Fruit fly (Drosophila melanogaster) whole organism, prepupa: ENCODE results near the gene CG42540.
A peak's percentile ranks its signal among the peaks of the same experiment; 100 is the strongest.

Experiments used
- Blimp-1 ChIP-seq: fragments of 200-800 bp; sonication (Bioruptor generic); optimal IDR thresholded peaks from 3 replicates; lab custom pipeline; 2017; ENCODE audit warnings: missing biosample characterization, missing genetic modification characterization, mild to moderate bottlenecking, moderate library complexity, missing genetic modification reagents
- CG3032 ChIP-seq: fragments of 200-800 bp; optimal IDR thresholded peaks from 2 replicates; lab custom pipeline; 2019; ENCODE audit warnings: missing biosample characterization, mild to moderate bottlenecking, missing genetic modification characterization, moderate library complexity
- CG6792 ChIP-seq: fragments of 200-800 bp; sonication (Bioruptor generic); optimal IDR thresholded peaks from 3 replicates; lab custom pipeline; 2016; ENCODE audit warnings: missing biosample characterization, missing genetic modification characterization
- CG6808 ChIP-seq: fragments of 200-800 bp; sonication (Bioruptor generic); optimal IDR thresholded peaks from 3 replicates; lab custom pipeline; 2017; ENCODE audit warnings: missing biosample characterization, missing genetic modification characterization, mild to moderate bottlenecking, moderate library complexity, missing genetic modification reagents
- Eip78C ChIP-seq: fragments of 200-800 bp; sonication (Bioruptor generic); peaks from one replicate; lab custom pipeline; 2016; ENCODE audit warnings: missing biosample characterization, missing genetic modification characterization
- Ets21C ChIP-seq: fragments of 200-800 bp; sonication (Bioruptor generic); optimal IDR thresholded peaks from 3 replicates; lab custom pipeline; 2016; ENCODE audit warnings: missing biosample characterization, missing genetic modification characterization
- acj6 ChIP-seq: fragments of 200-800 bp; sonication (Bioruptor generic); optimal IDR thresholded peaks from 3 replicates; lab custom pipeline; 2016; ENCODE audit warnings: missing biosample characterization, missing genetic modification characterization
- vri ChIP-seq: fragments of 200-800 bp; sonication (Bioruptor generic); optimal IDR thresholded peaks from 3 replicates; lab custom pipeline; 2016; ENCODE audit warnings: missing biosample characterization, mild to moderate bottlenecking, missing genetic modification characterization

DNA sequence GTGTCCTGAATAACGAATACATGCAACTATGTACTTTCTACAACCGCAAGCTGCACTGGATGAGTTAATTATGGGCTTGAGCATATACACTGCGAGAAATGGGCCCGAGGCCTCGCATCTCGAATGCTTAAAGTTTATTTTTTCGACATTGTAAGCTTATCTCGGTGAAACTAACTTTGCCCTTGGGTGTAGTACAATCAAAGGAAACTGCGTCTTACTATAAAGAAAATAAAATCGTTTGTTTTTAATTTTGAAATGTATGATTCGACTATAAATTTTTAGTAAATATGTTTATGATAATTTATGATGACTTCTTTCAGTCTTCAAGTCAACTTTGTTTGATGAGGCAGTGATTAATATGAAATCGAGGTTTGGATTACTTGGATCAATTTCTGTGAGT, 10.2 kb upstream of the CG42540 start:
- TF ChIP-seq acj6 (GFP tag; lab: Kevin White, UChicago), result peak; percentile 71
- no peak for TF ChIP-seq Ets21C
- peak; percentile 52 for TF ChIP-seq CG6808
- TF ChIP-seq Eip78C, result peak; percentile 95
- TF ChIP-seq vri (GFP tag; lab: Kevin White, UChicago), result no peak
- no peak for TF ChIP-seq Blimp-1 (GFP tag; lab: Kevin White, UChicago)
- TF ChIP-seq CG3032 (tag; lab: Kevin White, UChicago), result peak; percentile 55
- TF ChIP-seq CG6792, result peak; percentile 65
